Fruit fly (Drosophila melanogaster): ENCODE data around the gene Karl.
A peak's percentile ranks its signal among the peaks of the same experiment; 100 is the strongest.

Gene Karl

DNA sequence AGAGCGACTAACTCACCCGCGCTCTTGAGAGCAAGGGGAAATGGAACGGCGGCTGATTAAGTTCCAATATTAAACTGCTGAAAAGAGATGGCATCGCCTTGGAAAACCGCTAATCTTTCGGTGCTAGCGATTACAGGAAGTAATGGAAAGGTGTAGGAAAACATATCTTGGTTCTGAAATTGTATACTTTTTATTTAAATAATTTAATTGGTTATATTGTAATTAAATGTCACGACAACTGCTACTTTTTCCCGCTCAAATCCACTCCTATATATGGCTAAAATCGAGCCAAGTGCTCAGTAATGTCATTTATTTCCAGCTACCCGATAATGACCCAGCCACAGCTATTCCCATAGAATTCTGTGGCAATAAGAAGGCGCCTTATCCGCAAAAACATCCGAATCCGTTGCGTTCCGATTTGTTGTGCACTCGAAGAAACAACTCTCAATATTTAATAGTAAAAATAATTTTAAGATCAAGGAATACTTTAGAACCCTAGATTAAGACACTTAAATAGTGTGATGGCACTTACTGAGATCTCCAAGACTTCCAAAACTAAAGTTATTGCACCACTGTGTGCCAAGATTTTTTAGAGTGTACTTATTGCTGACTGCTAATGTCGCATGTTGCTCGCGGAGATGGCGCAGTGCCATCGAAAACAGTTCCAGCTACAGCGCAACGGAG is 1.1 kb downstream of the Karl start (continued):
- TF ChIP-seq ind (GFP tag; optimal IDR thresholded peaks at IDR 0.05) (peak; percentile 70), Mrtf (GFP tag; IDR thresholded peaks at IDR 0.05) (0 out of 3 replicates have a peak, but pooled peaks have one; percentile 34), CG9817 (tag; optimal IDR thresholded peaks at IDR 0.05) (peak; percentile 21), ac (GFP tag; optimal IDR thresholded peaks at IDR 0.05) (no peak), Dip3 (GFP tag; optimal IDR thresholded peaks at IDR 0.05) (peak; percentile 44), CG10321 (GFP tag; IDR thresholded peaks at IDR 0.05) (no peak), CG31441 (GFP tag; IDR thresholded peaks at IDR 0.05) (peak; percentile 78), CG4360 (GFP tag; IDR thresholded peaks at IDR 0.05) (0 out of 2 replicates have a peak, but pooled peaks have one; percentile 43), CG3726 (GFP tag; IDR thresholded peaks at IDR 0.05) (peak; percentile 61; the same call in 1 of the 3 replicates), zfh1 (GFP tag; IDR thresholded peaks at IDR 0.05) (peak; percentile 56), Dek (tag; optimal IDR thresholded peaks at IDR 0.05) (peak; percentile 60), CG3163 (GFP tag; optimal IDR thresholded peaks at IDR 0.05) (no peak), CG33213 (GFP tag; optimal IDR thresholded peaks at IDR 0.05) (peak; percentile 48), sens (GFP tag) (peak; percentile 91), nmo (GFP tag; optimal IDR thresholded peaks at IDR 0.05) (peak; percentile 71), CG18619 (GFP tag; optimal IDR thresholded peaks at IDR 0.05) (peak; percentile 61), nau (GFP tag; optimal IDR thresholded peaks at IDR 0.05) (peak; percentile 60), maf-S (GFP tag; optimal IDR thresholded peaks at IDR 0.05) (peak; percentile 30), CG6791 (GFP tag; IDR thresholded peaks at IDR 0.05; ENCODE audit: partially characterized antibody) (no peak), Gug (GFP tag; IDR thresholded peaks at IDR 0.05) (no peak), jigr1 (GFP tag; IDR thresholded peaks at IDR 0.05) (no peak), CG18599 (GFP tag; optimal IDR thresholded peaks at IDR 0.05) (peak; percentile 79), slp2 (GFP tag; optimal IDR thresholded peaks at IDR 0.05) (peak; percentile 44), ci (GFP tag; IDR thresholded peaks at IDR 0.05) (peak; percentile 92), ttk (GFP tag; IDR thresholded peaks at IDR 0.05) (peak; percentile 46; the same call in 1 of the 2 replicates), nerfin-1 (tag; optimal IDR thresholded peaks at IDR 0.05) (peak; percentile 39), pho (GFP tag; optimal IDR thresholded peaks at IDR 0.05) (peak; percentile 33), CG2202 (tag; optimal IDR thresholded peaks at IDR 0.05) (no peak), CG12071 (GFP tag; optimal IDR thresholded peaks at IDR 0.05) (peak; percentile 71), CG16779 (GFP tag; IDR thresholded peaks at IDR 0.05) (no peak), CG11560 (tag; IDR thresholded peaks at IDR 0.05) (peak; percentile 22; the same call in 1 of the 3 replicates), Aef1 (GFP tag; IDR thresholded peaks at IDR 0.05) (peak; percentile 77), abd-A (tag; optimal IDR thresholded peaks at IDR 0.05) (no peak), Ets65A (GFP tag) (peak; percentile 94), seq (GFP tag; IDR thresholded peaks at IDR 0.05) (peak; percentile 63; the same call in 1 of the 2 replicates), insv (GFP tag; optimal IDR thresholded peaks at IDR 0.05) (no peak), btn (GFP tag; optimal IDR thresholded peaks at IDR 0.05) (peak; percentile 40), Tbp (GFP tag; optimal IDR thresholded peaks at IDR 0.05) (no peak), twi (tag; optimal IDR thresholded peaks at IDR 0.05) (peak; percentile 22), Awh (GFP tag; IDR thresholded peaks at IDR 0.05) (peak; percentile 80), CG34376 (GFP tag; optimal IDR thresholded peaks at IDR 0.05) (no peak), vnd (GFP tag; IDR thresholded peaks at IDR 0.05; ENCODE audit: partially characterized antibody) (no peak), danr (GFP tag; IDR thresholded peaks at IDR 0.05) (peak; percentile 61), Med (GFP tag) (peak; percentile 93), CG1233 (GFP tag; optimal IDR thresholded peaks at IDR 0.05) (peak; percentile 62), CG10979 (tag; optimal IDR thresholded peaks at IDR 0.05) (peak; percentile 61), CG42726 (GFP tag; IDR thresholded peaks at IDR 0.05; ENCODE audit: partially characterized antibody) (no peak), CG7839 (tag; optimal IDR thresholded peaks at IDR 0.05) (peak; percentile 81), CG10147 (GFP tag; optimal IDR thresholded peaks at IDR 0.05) (peak; percentile 48), CG10209 (GFP tag; optimal IDR thresholded peaks at IDR 0.05) (peak; percentile 70)
